Worm (Caenorhabditis elegans): Measurements from ENCODE around the gene sph-1.

- no peak for TF ChIP-seq him-1 (tag; optimal IDR thresholded peaks at IDR 0.05)
- no peak for TF ChIP-seq W03F9.2 (tag; optimal IDR thresholded peaks at IDR 0.05)
- TF ChIP-seq dao-5 (tag; optimal IDR thresholded peaks at IDR 0.05) = no peak
Measured at ce11 chrIV:8153163-8153562, 19.8 kb upstream of the sph-1 start.
